Fruit fly (Drosophila melanogaster): Measurements from ENCODE around the gene Mpp6.

Mpp6 gene

dm6 chr2L:21162875-21163274, 6.8 kb downstream of the Mpp6 start, which contains the start of gene Nbr (continued):
- TF ChIP-seq pita (GFP tag; optimal IDR thresholded peaks at IDR 0.05): no peak
- TF ChIP-seq dati (GFP tag; IDR thresholded peaks at IDR 0.05): no peak
- no peak for TF ChIP-seq klu (GFP tag; IDR thresholded peaks at IDR 0.05)
- TF ChIP-seq CG10543 (GFP tag; optimal IDR thresholded peaks at IDR 0.05): no peak
- no peak for TF ChIP-seq nerfin-1 (tag; optimal IDR thresholded peaks at IDR 0.05)
- TF ChIP-seq CG7786 (GFP tag; optimal IDR thresholded peaks at IDR 0.05): no peak
- no peak for TF ChIP-seq CG4404 (GFP tag; IDR thresholded peaks at IDR 0.05)
- TF ChIP-seq CG1602 (GFP tag; optimal IDR thresholded peaks at IDR 0.05): no peak
- TF ChIP-seq CG7928 (GFP tag; optimal IDR thresholded peaks at IDR 0.05): no peak
- TF ChIP-seq CG7271 (tag; optimal IDR thresholded peaks at IDR 0.05): no peak
- no peak for TF ChIP-seq CG15696 (tag; optimal IDR thresholded peaks at IDR 0.05)
- TF ChIP-seq CG3163 (GFP tag; optimal IDR thresholded peaks at IDR 0.05): no peak
- no peak for TF ChIP-seq CG15011 (GFP tag; optimal IDR thresholded peaks at IDR 0.05)
- no peak for TF ChIP-seq CG14014 (GFP tag; IDR thresholded peaks at IDR 0.05)
- TF ChIP-seq vfl (GFP tag; optimal IDR thresholded peaks at IDR 0.05): no peak
- no peak for TF ChIP-seq CG3995 (GFP tag; optimal IDR thresholded peaks at IDR 0.05)
- TF ChIP-seq bcd (GFP tag; optimal IDR thresholded peaks at IDR 0.05): no peak
- no peak for TF ChIP-seq NK7.1 (GFP tag; optimal IDR thresholded peaks at IDR 0.05)
- TF ChIP-seq CG6654 (GFP tag; optimal IDR thresholded peaks at IDR 0.05): no peak
- no peak for TF ChIP-seq CG6175 (GFP tag; IDR thresholded peaks at IDR 0.05)
- TF ChIP-seq YL-1 (GFP tag; optimal IDR thresholded peaks at IDR 0.05): no peak
- TF ChIP-seq vnd (GFP tag; IDR thresholded peaks at IDR 0.05; ENCODE audit: partially characterized antibody): 0 out of 3 replicates have a peak, but pooled peaks have one; percentile 19
- no peak for TF ChIP-seq CG12219 (GFP tag; optimal IDR thresholded peaks at IDR 0.05)
- TF ChIP-seq zen (tag; optimal IDR thresholded peaks at IDR 0.05): no peak
- TF ChIP-seq CG9932 (GFP tag; IDR thresholded peaks at IDR 0.05): peak; percentile 51
- TF ChIP-seq Atf-2 (GFP tag; optimal IDR thresholded peaks at IDR 0.05): no peak
- TF ChIP-seq exex (tag; optimal IDR thresholded peaks at IDR 0.05): no peak
- no peak for TF ChIP-seq mam (GFP tag; optimal IDR thresholded peaks at IDR 0.05)
- TF ChIP-seq BEAF-32 (GFP tag; optimal IDR thresholded peaks at IDR 0.05): peak; percentile 54
- TF ChIP-seq Asciz (GFP tag; optimal IDR thresholded peaks at IDR 0.05): no peak
- TF ChIP-seq CG31388 (GFP tag; optimal IDR thresholded peaks at IDR 0.05): no peak
- TF ChIP-seq E2f1 (GFP tag; IDR thresholded peaks at IDR 0.05): no peak
- no peak for TF ChIP-seq TFAM (GFP tag; optimal IDR thresholded peaks at IDR 0.05)
- no peak for TF ChIP-seq Ets97D (GFP tag; optimal IDR thresholded peaks at IDR 0.05)
- TF ChIP-seq CG14965 (GFP tag; optimal IDR thresholded peaks at IDR 0.05; ENCODE audit: borderline replicate concordance): no peak
- TF ChIP-seq CG11247 (GFP tag; IDR thresholded peaks at IDR 0.05): peak; percentile 36; the same call in 1 of the 2 replicates
- no peak for TF ChIP-seq HLH4C (GFP tag; IDR thresholded peaks at IDR 0.05; ENCODE audit: partially characterized antibody)
- TF ChIP-seq odd (GFP tag; optimal IDR thresholded peaks at IDR 0.05): no peak
- TF ChIP-seq CG2202 (tag; optimal IDR thresholded peaks at IDR 0.05): no peak
- TF ChIP-seq zfh1 (GFP tag; IDR thresholded peaks at IDR 0.05): no peak
- peak; percentile 51; the same call in 2 of the 4 replicates for TF ChIP-seq Gug (GFP tag; IDR thresholded peaks at IDR 0.05)
- TF ChIP-seq trem (tag; optimal IDR thresholded peaks at IDR 0.05): no peak
- TF ChIP-seq fd3F (GFP tag; optimal IDR thresholded peaks at IDR 0.05): no peak
- no peak for TF ChIP-seq CG17385 (GFP tag; optimal IDR thresholded peaks at IDR 0.05)
- no peak for TF ChIP-seq fu2 (GFP tag; optimal IDR thresholded peaks at IDR 0.05)
- no peak for TF ChIP-seq Mrtf (GFP tag; IDR thresholded peaks at IDR 0.05)
- TF ChIP-seq CG14050 (GFP tag; IDR thresholded peaks at IDR 0.05): no peak
- TF ChIP-seq stwl (tag; optimal IDR thresholded peaks at IDR 0.05): no peak
- no peak for TF ChIP-seq CG30431 (GFP tag; optimal IDR thresholded peaks at IDR 0.05)
- TF ChIP-seq scrt (GFP tag; optimal IDR thresholded peaks at IDR 0.05): no peak
- no peak for TF ChIP-seq unpg (GFP tag; optimal IDR thresholded peaks at IDR 0.05)
- no peak for TF ChIP-seq so (GFP tag; IDR thresholded peaks at IDR 0.05)
